Fruit fly (Drosophila melanogaster): ENCODE measurements around the gene Takl2.

DNA sequence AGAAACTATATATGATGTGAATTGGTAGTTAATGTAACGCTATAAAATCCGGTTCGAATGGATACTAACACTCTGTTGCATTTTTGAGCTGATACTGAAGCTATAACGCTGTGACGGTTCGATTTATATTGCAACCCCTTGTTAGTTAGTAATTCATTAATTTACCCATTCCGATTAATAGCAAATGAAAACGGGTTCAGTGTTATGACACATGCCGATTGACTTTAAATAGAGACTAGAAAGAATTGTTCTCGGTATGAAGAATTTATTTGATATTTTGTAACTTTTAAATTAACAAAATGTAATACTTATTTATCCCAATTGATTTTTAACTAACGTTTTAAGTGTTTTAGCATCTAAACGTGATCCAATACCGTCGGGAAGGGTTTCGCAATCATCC is 35.0 kb upstream of the Takl2 start, which contains the start of gene CG43091:
- TF ChIP-seq ttk (optimal IDR thresholded peaks at IDR 0.05) (no peak), h (optimal IDR thresholded peaks at IDR 0.05) (no peak), insv (optimal IDR thresholded peaks at IDR 0.05) (no peak)

Measured in Kc167 (cell line).